Worm (Caenorhabditis elegans) whole organism, L2 larva: Measurements from ENCODE around the gene lpr-2.

Source experiments
- nhr-11 ChIP-seq: fragments of 150-350 bp; optimal IDR thresholded peaks from 2 replicates; lab custom pipeline; 2014; ENCODE audit warnings: missing biosample characterization, missing genetic modification characterization
- nhr-12 ChIP-seq: fragments of 150-350 bp; optimal IDR thresholded peaks from 2 replicates; lab custom pipeline; 2014; ENCODE audit warnings: missing biosample characterization, missing genetic modification characterization
- skn-1 ChIP-seq: sonication (generic microtip); optimal IDR thresholded peaks from 2 replicates; lab custom pipeline; 2017; ENCODE audit warnings: missing biosample characterization, missing genetic modification characterization

- no peak for TF ChIP-seq skn-1
- no peak for TF ChIP-seq nhr-12 (tag; lab: Kevin White, UChicago)
- TF ChIP-seq nhr-11 (tag; lab: Kevin White, UChicago), result no peak
Observed at ce11 chrIV:11809708-11810114, 30.7 kb downstream of the lpr-2 start.
